Worm (Caenorhabditis elegans) whole organism, mixed stage, embryonic: ENCODE results near the gene glrx-3.

ENCODE experiments used
- ceh-39 ChIP-seq: fragments of 150-350 bp; optimal IDR thresholded peaks from 2 replicates; lab custom pipeline; 2014; ENCODE audit warnings: missing biosample characterization, missing genetic modification characterization
- ces-1 ChIP-seq: fragments of 150-350 bp; optimal IDR thresholded peaks from 2 replicates; lab custom pipeline; 2014; ENCODE audit warnings: missing biosample characterization, missing genetic modification reagents, missing genetic modification characterization
- lin-13 ChIP-seq: fragments of 150-350 bp; optimal IDR thresholded peaks from 2 replicates; lab custom pipeline; 2014; ENCODE audit warnings: missing biosample characterization, missing genetic modification characterization
- mab-5 ChIP-seq: fragments of 150-350 bp; optimal IDR thresholded peaks from 2 replicates; lab custom pipeline; 2014; ENCODE audit warnings: missing biosample characterization, missing genetic modification characterization
- mep-1 ChIP-seq: fragments of 150-350 bp; optimal IDR thresholded peaks from 2 replicates; lab custom pipeline; 2017; ENCODE audit warnings: missing biosample characterization, missing genetic modification reagents, missing genetic modification characterization, inconsistent platforms
- nhr-12 ChIP-seq: fragments of 150-350 bp; optimal IDR thresholded peaks from 2 replicates; lab custom pipeline; 2014; ENCODE audit warnings: missing biosample characterization, missing genetic modification characterization
- nhr-237 ChIP-seq: fragments of 150-350 bp; optimal IDR thresholded peaks from 2 replicates; lab custom pipeline; 2014; ENCODE audit warnings: missing biosample characterization, missing genetic modification characterization
- nhr-28 ChIP-seq: fragments of 150-350 bp; optimal IDR thresholded peaks from 2 replicates; lab custom pipeline; 2014; ENCODE audit warnings: missing biosample characterization, missing genetic modification characterization
- nhr-76 ChIP-seq: sonication (generic microtip); optimal IDR thresholded peaks from 2 replicates; lab custom pipeline; 2017; ENCODE audit warnings: missing biosample characterization, missing genetic modification characterization
- unc-62 ChIP-seq: fragments of 150-350 bp; optimal IDR thresholded peaks from 2 replicates; lab custom pipeline; 2014; ENCODE audit warnings: missing biosample characterization, missing genetic modification reagents, missing genetic modification characterization
- ztf-11 ChIP-seq: fragments of 150-350 bp; optimal IDR thresholded peaks from 2 replicates; lab custom pipeline; 2014; ENCODE audit warnings: missing biosample characterization, missing genetic modification characterization

- TF ChIP-seq nhr-28 (tag; lab: Kevin White, UChicago), result no peak
- no peak for TF ChIP-seq nhr-237
- TF ChIP-seq ces-1 (GFP tag; lab: Kevin White, UChicago), result no peak
- no peak for TF ChIP-seq nhr-12 (tag; lab: Kevin White, UChicago)
- no peak for TF ChIP-seq ztf-11 (tag; lab: Kevin White, UChicago)
- TF ChIP-seq unc-62, result no peak
- TF ChIP-seq nhr-76 (tag; lab: Kevin White, UChicago), result no peak
- no peak for TF ChIP-seq lin-13 (tag; lab: Kevin White, UChicago)
- no peak for TF ChIP-seq mep-1 (tag; lab: Kevin White, UChicago)
- no peak for TF ChIP-seq ceh-39 (tag; lab: Kevin White, UChicago)
- TF ChIP-seq mab-5, result no peak
Observed at ce11 chrV:4366440-4366839, 25.3 kb upstream of the glrx-3 start, which contains the start of gene F32D1.11.
